Fruit fly (Drosophila melanogaster) whole organism, pupa: Measurements from ENCODE around the gene CG18294.
"Not testable (repeated sequence)": the region's sequence is repeated elsewhere in the genome, so short reads cannot be mapped to it uniquely, and the experiment has no call there.

Experiments
- CG10348 ChIP-seq: fragments of 200-800 bp; sonication (Bioruptor generic); IDR thresholded peaks from 2 replicates; pipeline ENCODE4 v1.3.6; 2022; ENCODE audit warnings: missing biosample characterization, missing genetic modification characterization
- CG12605 ChIP-seq: fragments of 200-800 bp; sonication (Bioruptor generic); IDR thresholded peaks from 2 replicates; pipeline ENCODE4 v1.3.6; 2022; ENCODE audit warnings: missing biosample characterization, missing genetic modification characterization
- CG13204 ChIP-seq: fragments of 200-800 bp; sonication (Bioruptor generic); optimal IDR thresholded peaks from 2 replicates; lab custom pipeline; 2018; ENCODE audit warnings: missing biosample characterization, mild to moderate bottlenecking, missing genetic modification characterization, moderate library complexity
- CG14655 ChIP-seq: fragments of 200-800 bp; sonication (Bioruptor generic); optimal IDR thresholded peaks from 3 replicates; lab custom pipeline; 2017; ENCODE audit warnings: mild to moderate bottlenecking, missing biosample characterization, missing genetic modification reagents, missing genetic modification characterization
- CG15710 ChIP-seq: fragments of 200-800 bp; sonication (Bioruptor generic); optimal IDR thresholded peaks from 2 replicates; lab custom pipeline; 2018; ENCODE audit warnings: missing biosample characterization, mild to moderate bottlenecking, missing genetic modification characterization, moderate library complexity
- CG17806 ChIP-seq: fragments of 200-800 bp; sonication (Bioruptor generic); optimal IDR thresholded peaks from 2 replicates; lab custom pipeline; 2018; ENCODE audit warnings: missing biosample characterization, mild to moderate bottlenecking, missing genetic modification characterization, moderate library complexity
- CG32121 ChIP-seq: fragments of 200-800 bp; sonication (Bioruptor generic); IDR thresholded peaks from 2 replicates; pipeline ENCODE4 v1.3.6; 2022; ENCODE audit warnings: missing biosample characterization, missing genetic modification characterization
- CG34367 ChIP-seq: fragments of 200-800 bp; sonication (Bioruptor generic); optimal IDR thresholded peaks from 2 replicates; lab custom pipeline; 2018; ENCODE audit warnings: missing biosample characterization, mild to moderate bottlenecking, missing genetic modification characterization
- CG4496 ChIP-seq: fragments of 200-800 bp; sonication (Bioruptor generic); IDR thresholded peaks from 3 replicates; pipeline ENCODE4 v1.3.6; 2022; ENCODE audit warnings: missing biosample characterization, missing genetic modification characterization
- CG8159 ChIP-seq: fragments of 200-800 bp; sonication (Bioruptor generic); optimal IDR thresholded peaks from 3 replicates; lab custom pipeline; 2018; ENCODE audit warnings: missing biosample characterization, mild to moderate bottlenecking, missing genetic modification characterization, moderate library complexity
- CG8301 ChIP-seq: fragments of 200-800 bp; sonication (Bioruptor generic); optimal IDR thresholded peaks from 2 replicates; lab custom pipeline; 2018; ENCODE audit warnings: missing biosample characterization, mild to moderate bottlenecking, missing genetic modification characterization
- CG9948 ChIP-seq: fragments of 200-800 bp; sonication (Bioruptor generic); optimal IDR thresholded peaks from 2 replicates; lab custom pipeline; 2018; ENCODE audit warnings: missing biosample characterization, mild to moderate bottlenecking, missing genetic modification characterization, moderate library complexity
- D1 ChIP-seq: fragments of 200-800 bp; sonication (Bioruptor generic); optimal IDR thresholded peaks from 2 replicates; lab custom pipeline; 2018; ENCODE audit warnings: missing biosample characterization, mild to moderate bottlenecking, missing genetic modification characterization, moderate library complexity
- EcR ChIP-seq: fragments of 200-800 bp; sonication (Bioruptor generic); optimal IDR thresholded peaks from 3 replicates; lab custom pipeline; 2019; ENCODE audit warnings: missing biosample characterization, missing genetic modification characterization, mild to moderate bottlenecking, moderate library complexity, missing genetic modification reagents
- Ets98B ChIP-seq: fragments of 200-800 bp; sonication (Bioruptor generic); IDR thresholded peaks from 2 replicates; pipeline ENCODE4 v1.3.6; 2022; ENCODE audit warnings: missing biosample characterization, missing genetic modification characterization
- Pif1A ChIP-seq: fragments of 200-800 bp; sonication (Bioruptor generic); optimal IDR thresholded peaks from 3 replicates; lab custom pipeline; 2016; ENCODE audit warnings: missing biosample characterization, missing genetic modification characterization
- Pif1B ChIP-seq: fragments of 200-800 bp; sonication (Bioruptor generic); optimal IDR thresholded peaks from 3 replicates; lab custom pipeline; 2016; ENCODE audit warnings: missing biosample characterization, missing genetic modification characterization
- Snoo ChIP-seq: fragments of 200-800 bp; sonication (Bioruptor generic); optimal IDR thresholded peaks from 3 replicates; lab custom pipeline; 2017; ENCODE audit warnings: missing biosample characterization, mild to moderate bottlenecking, missing genetic modification characterization, inconsistent platforms
- fd96Ca ChIP-seq: fragments of 200-800 bp; sonication (Bioruptor generic); IDR thresholded peaks from 3 replicates; pipeline ENCODE4 v1.3.6; 2022; ENCODE audit warnings: missing biosample characterization, missing genetic modification characterization
- gl ChIP-seq: fragments of 200-800 bp; sonication (Bioruptor generic); optimal IDR thresholded peaks from 2 replicates; lab custom pipeline; 2018; ENCODE audit warnings: missing biosample characterization, mild to moderate bottlenecking, missing genetic modification characterization
- rn ChIP-seq: fragments of 200-800 bp; sonication (Bioruptor generic); IDR thresholded peaks from 2 replicates; pipeline ENCODE4 v1.3.6; 2022; ENCODE audit warnings: missing biosample characterization, missing genetic modification characterization

Gene CG18294

DNA sequence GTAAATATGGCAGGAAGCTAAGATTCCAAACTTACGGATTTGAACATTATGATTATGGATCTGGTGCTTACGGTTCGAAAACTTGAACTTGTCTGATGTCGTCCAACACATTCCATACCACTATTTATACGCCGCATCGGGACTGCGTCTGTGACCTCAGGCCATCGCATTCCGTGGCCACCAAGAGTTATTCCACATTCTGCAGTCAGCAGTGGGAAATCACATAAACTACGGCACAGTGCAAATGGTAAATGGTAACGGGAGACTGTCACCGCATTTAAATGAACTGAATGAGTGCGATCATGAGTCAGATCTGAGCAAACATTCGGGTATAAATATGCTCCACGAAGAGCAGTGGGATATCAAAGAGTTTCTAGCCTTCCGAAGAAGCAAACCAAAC, at the start of gene CG18294, which contains the start of gene CG32213:
TSS of gene CG18294 (minus strand) at position 101 of the 400 bp plus-strand sequence.
TSS of gene CG32213 (plus strand) at position 362 of the 400 bp plus-strand sequence.
- not testable (repeated sequence) for TF ChIP-seq Pif1B (GFP tag; lab: Kevin White, UChicago); CG34367 (tag; lab: Kevin White, UChicago); gl (tag; lab: Kevin White, UChicago)
- TF ChIP-seq, all 21 proteins: peak for 0; not testable (repeated sequence) for 21

DNA sequence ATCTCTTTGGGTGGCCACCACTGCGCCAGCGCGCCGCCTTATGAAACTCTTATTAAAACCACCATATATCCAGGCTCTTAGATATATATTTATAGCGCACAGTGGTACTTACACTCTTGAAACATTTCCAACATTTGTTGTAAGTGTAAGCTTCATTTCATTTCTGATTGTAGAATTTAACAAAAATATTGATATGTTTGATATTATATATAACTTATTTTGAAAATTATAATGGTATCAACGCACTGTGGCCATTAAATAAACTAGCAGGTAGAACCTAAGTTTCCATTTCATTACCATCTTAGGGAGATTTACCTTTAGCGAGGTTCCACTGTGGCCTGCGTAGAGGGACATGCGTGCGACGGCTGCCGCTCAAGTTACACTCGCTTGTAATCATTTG, 49.3 kb upstream of the CG18294 start:
- peak; percentile 61 for TF ChIP-seq CG32121 (GFP tag; lab: Robert Waterston, UW)
- no peak for TF ChIP-seq CG17806 (tag; lab: Kevin White, UChicago)
- 0 out of 2 replicates have a peak, but pooled peaks have one; percentile 7 for TF ChIP-seq CG10348 (GFP tag; lab: Robert Waterston, UW)
- peak; percentile 23; the same call in 1 of the 3 replicates for TF ChIP-seq fd96Ca (GFP tag; lab: Robert Waterston, UW)
- no peak for TF ChIP-seq gl (tag; lab: Kevin White, UChicago)
- no peak for TF ChIP-seq CG34367 (tag; lab: Kevin White, UChicago)
- TF ChIP-seq Snoo: no peak

DNA sequence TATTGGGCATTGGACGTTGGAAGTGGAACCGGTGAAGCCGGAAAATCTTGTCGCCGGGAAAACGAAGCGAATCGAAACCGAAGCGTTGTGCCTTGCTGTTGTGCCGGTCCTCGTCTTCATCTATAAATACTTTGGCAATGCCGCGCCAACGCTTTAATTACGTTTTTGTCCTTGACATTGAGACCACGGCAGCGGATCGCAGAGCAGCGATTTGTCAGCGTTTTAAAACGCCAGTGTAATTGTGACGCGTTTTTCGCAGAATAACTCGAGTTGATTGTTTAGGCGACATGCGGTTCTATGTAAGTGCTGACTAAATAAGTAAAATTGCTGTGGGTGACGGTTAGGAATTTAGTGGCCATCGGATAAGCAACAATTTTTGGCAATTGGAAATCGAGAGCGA, 45.7 kb upstream of the CG18294 start:
- TF ChIP-seq CG4496 (GFP tag; lab: Robert Waterston, UW): no peak
- no peak for TF ChIP-seq D1 (tag; lab: Kevin White, UChicago)
- TF ChIP-seq CG32121 (GFP tag; lab: Robert Waterston, UW): no peak
- no peak for TF ChIP-seq CG9948 (tag; lab: Kevin White, UChicago)
- TF ChIP-seq Pif1A (GFP tag; lab: Kevin White, UChicago): no peak
- TF ChIP-seq Ets98B (GFP tag; lab: Robert Waterston, UW): no peak
- no peak for TF ChIP-seq CG17806 (tag; lab: Kevin White, UChicago)
- TF ChIP-seq CG8301 (tag; lab: Kevin White, UChicago): no peak
- TF ChIP-seq Snoo: no peak
- no peak for TF ChIP-seq CG15710
- TF ChIP-seq gl (tag; lab: Kevin White, UChicago): no peak
- TF ChIP-seq CG14655: no peak
- TF ChIP-seq EcR: no peak
- TF ChIP-seq CG34367 (tag; lab: Kevin White, UChicago): no peak
- no peak for TF ChIP-seq CG10348 (GFP tag; lab: Robert Waterston, UW)
- no peak for TF ChIP-seq fd96Ca (GFP tag; lab: Robert Waterston, UW)
- no peak for TF ChIP-seq CG12605 (GFP tag; lab: Robert Waterston, UW)
- TF ChIP-seq, all 21 proteins: peak for 0

DNA sequence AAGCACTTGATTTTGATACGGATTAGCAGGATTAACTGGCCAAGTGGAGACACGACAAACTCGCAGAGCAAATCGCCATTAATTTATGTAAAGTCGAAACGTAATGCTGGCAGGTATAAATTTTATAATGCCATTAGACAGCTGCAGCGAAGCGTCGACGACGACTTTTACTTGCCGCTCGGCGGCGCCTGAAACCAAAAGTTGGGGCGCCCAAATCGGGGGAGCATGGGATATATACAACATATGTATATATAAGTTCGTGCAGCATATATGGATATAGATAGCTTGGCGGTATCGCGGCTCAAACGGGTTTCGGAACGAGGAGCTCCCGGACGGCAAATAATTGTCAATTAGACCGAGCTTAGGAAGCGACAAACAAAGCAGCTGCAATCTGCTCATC, 45.3 kb upstream of the CG18294 start, which contains the start of gene Cpr76Bc:
TSS of gene Cpr76Bc (plus strand) at position 301 of the 400 bp plus-strand sequence.
- TF ChIP-seq gl (tag; lab: Kevin White, UChicago): no peak
- no peak for TF ChIP-seq CG34367 (tag; lab: Kevin White, UChicago)
- no peak for TF ChIP-seq CG14655
- no peak for TF ChIP-seq EcR
- no peak for TF ChIP-seq CG9948 (tag; lab: Kevin White, UChicago)
- no peak for TF ChIP-seq CG4496 (GFP tag; lab: Robert Waterston, UW)
- no peak for TF ChIP-seq CG10348 (GFP tag; lab: Robert Waterston, UW)

DNA sequence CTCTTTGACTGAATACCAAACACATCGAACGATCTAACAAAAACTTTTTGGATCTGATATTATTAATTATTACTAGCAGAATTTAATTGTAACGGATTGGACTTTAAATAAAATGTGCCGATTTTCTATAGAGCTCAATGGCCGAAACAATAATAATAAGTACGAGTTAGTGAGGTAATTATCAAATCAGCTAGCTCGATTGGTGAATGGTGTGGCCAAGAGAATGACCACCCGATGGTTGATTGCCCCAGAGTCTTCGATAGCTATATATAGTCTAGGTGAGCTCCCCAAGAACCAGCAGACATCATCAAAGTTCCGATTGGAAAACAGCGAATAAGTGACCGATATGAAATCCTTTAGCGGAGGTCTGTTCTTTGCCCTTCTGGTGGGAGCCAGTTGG, 44.0 kb upstream of the CG18294 start, which contains the start of gene Cpr76Bb:
TSS of gene Cpr76Bb (plus strand) at position 301 of the 400 bp plus-strand sequence.
- TF ChIP-seq CG4496 (GFP tag; lab: Robert Waterston, UW) (no peak), CG8159 (tag; lab: Kevin White, UChicago) (no peak), CG8301 (tag; lab: Kevin White, UChicago) (no peak), CG13204 (GFP tag; lab: Kevin White, UChicago) (no peak), Ets98B (GFP tag; lab: Robert Waterston, UW) (no peak), CG15710 (no peak), CG14655 (no peak), CG32121 (GFP tag; lab: Robert Waterston, UW) (no peak), rn (no peak), CG9948 (tag; lab: Kevin White, UChicago) (no peak), Snoo (no peak), fd96Ca (GFP tag; lab: Robert Waterston, UW) (no peak), EcR (no peak), Pif1B (GFP tag; lab: Kevin White, UChicago) (no peak)

DNA sequence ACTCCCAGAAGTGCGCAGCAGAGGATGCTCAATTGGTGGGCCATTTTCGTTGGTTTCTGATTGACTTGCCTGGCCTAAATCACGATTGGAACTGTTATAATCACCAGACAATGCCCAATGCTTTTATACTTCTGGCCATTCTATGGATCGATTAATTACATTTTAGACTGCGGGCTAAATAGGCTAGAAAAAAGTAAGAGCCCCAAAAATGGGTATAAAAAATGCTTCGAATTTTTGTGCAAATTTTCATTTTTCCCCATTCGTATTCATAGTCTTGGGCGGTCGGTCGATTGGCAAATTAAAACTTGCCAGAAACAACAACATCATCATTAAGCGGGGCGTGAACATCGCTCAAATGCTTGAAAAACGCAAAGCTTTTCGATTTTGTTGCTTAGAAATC, 42.9 kb upstream of the CG18294 start, which contains the start of gene Cpr76Ba:
TSS of gene Cpr76Ba (minus strand) at position 101 of the 400 bp plus-strand sequence.
- TF ChIP-seq CG14655: no peak
- TF ChIP-seq CG32121 (GFP tag; lab: Robert Waterston, UW): no peak
- TF ChIP-seq CG8301 (tag; lab: Kevin White, UChicago): no peak
- no peak for TF ChIP-seq CG17806 (tag; lab: Kevin White, UChicago)
- no peak for TF ChIP-seq EcR
- TF ChIP-seq fd96Ca (GFP tag; lab: Robert Waterston, UW): no peak
- no peak for TF ChIP-seq CG10348 (GFP tag; lab: Robert Waterston, UW)
- no peak for TF ChIP-seq Snoo
- TF ChIP-seq Ets98B (GFP tag; lab: Robert Waterston, UW): no peak
- TF ChIP-seq CG12605 (GFP tag; lab: Robert Waterston, UW): no peak
- no peak for TF ChIP-seq gl (tag; lab: Kevin White, UChicago)
- TF ChIP-seq Pif1A (GFP tag; lab: Kevin White, UChicago): no peak
- no peak for TF ChIP-seq CG15710
- no peak for TF ChIP-seq CG9948 (tag; lab: Kevin White, UChicago)
- TF ChIP-seq D1 (tag; lab: Kevin White, UChicago): no peak
- TF ChIP-seq CG4496 (GFP tag; lab: Robert Waterston, UW): no peak
